Worm (Caenorhabditis elegans) whole organism, mixed stage, embryonic: ENCODE measurements around the gene gpa-5.

ENCODE experiments used
- drap-1 ChIP-seq: fragments of 200-800 bp; sonication (Bioruptor generic); optimal IDR thresholded peaks from 3 replicates; lab custom pipeline; 2018; ENCODE audit warnings: mild to moderate bottlenecking, missing genetic modification characterization, missing compliant biosample characterization
- lin-13 ChIP-seq: fragments of 150-350 bp; optimal IDR thresholded peaks from 2 replicates; lab custom pipeline; 2014; ENCODE audit warnings: missing biosample characterization, missing genetic modification characterization
- mab-5 ChIP-seq: fragments of 150-350 bp; optimal IDR thresholded peaks from 2 replicates; lab custom pipeline; 2014; ENCODE audit warnings: missing biosample characterization, missing genetic modification characterization
- mep-1 ChIP-seq: fragments of 150-350 bp; optimal IDR thresholded peaks from 2 replicates; lab custom pipeline; 2017; ENCODE audit warnings: missing biosample characterization, missing genetic modification reagents, missing genetic modification characterization, inconsistent platforms
- mls-2 ChIP-seq: sonication (generic microtip); optimal IDR thresholded peaks from 2 replicates; lab custom pipeline; 2016; ENCODE audit warnings: mild to moderate bottlenecking, missing genetic modification characterization, moderate library complexity, missing compliant biosample characterization
- nhr-237 ChIP-seq: fragments of 150-350 bp; optimal IDR thresholded peaks from 2 replicates; lab custom pipeline; 2014; ENCODE audit warnings: missing biosample characterization, missing genetic modification characterization
- nhr-76 ChIP-seq: sonication (generic microtip); optimal IDR thresholded peaks from 2 replicates; lab custom pipeline; 2017; ENCODE audit warnings: missing biosample characterization, missing genetic modification characterization
- pha-4 ChIP-seq: fragments of 150-350 bp; optimal IDR thresholded peaks from 2 replicates; lab custom pipeline; 2018; ENCODE audit warnings: missing biosample characterization, missing genetic modification reagents, missing genetic modification characterization
- snpc-4 ChIP-seq: fragments of 150-350 bp; optimal IDR thresholded peaks from 2 replicates; lab custom pipeline; 2014; ENCODE audit warnings: missing biosample characterization, missing genetic modification characterization
- sptf-1 ChIP-seq: sonication (generic microtip); optimal IDR thresholded peaks from 2 replicates; lab custom pipeline; 2017; ENCODE audit warnings: mild to moderate bottlenecking, missing genetic modification characterization, moderate library complexity, missing compliant biosample characterization
- unc-120 ChIP-seq: sonication (generic microtip); optimal IDR thresholded peaks from 2 replicates; lab custom pipeline; 2017; ENCODE audit warnings: missing genetic modification characterization, missing compliant biosample characterization; ENCODE audit not compliant: poor library complexity, severe bottlenecking
- unc-39 ChIP-seq: fragments of 150-350 bp; optimal IDR thresholded peaks from 2 replicates; lab custom pipeline; 2014; ENCODE audit warnings: missing biosample characterization, missing genetic modification characterization
- unc-62 ChIP-seq: fragments of 150-350 bp; optimal IDR thresholded peaks from 2 replicates; lab custom pipeline; 2014; ENCODE audit warnings: missing biosample characterization, missing genetic modification reagents, missing genetic modification characterization

DNA sequence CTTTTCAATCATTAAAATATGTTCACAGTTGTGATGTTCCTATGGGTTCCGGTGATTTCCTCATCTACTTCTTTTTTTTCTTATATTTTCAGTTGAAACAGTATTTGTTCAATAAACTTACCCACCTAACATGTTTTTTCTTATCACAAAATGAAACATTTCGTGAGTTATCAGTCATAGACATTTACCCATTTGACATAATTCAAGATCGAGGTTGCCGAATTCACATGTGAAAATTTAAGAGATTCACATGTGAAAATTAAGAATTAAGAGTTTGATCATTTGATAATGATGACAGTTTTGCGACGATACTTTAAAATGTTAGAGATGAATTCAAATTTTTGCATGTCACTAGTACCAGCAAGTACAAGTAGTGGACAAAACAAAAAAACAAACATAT is 13.4 kb downstream of the gpa-5 start:
- TF ChIP-seq mab-5 (tag; lab: Kevin White, UChicago) (no peak), snpc-4 (tag; lab: Kevin White, UChicago) (no peak), sptf-1 (tag; lab: Kevin White, UChicago) (no peak), pha-4 (tag; lab: Kevin White, UChicago) (no peak), mep-1 (tag; lab: Kevin White, UChicago) (no peak), nhr-76 (tag; lab: Kevin White, UChicago) (no peak), nhr-237 (tag; lab: Kevin White, UChicago) (no peak), mls-2 (tag; lab: Kevin White, UChicago) (no peak), unc-62 (GFP tag; lab: Kevin White, UChicago) (no peak), lin-13 (tag; lab: Kevin White, UChicago) (no peak), unc-39 (tag; lab: Kevin White, UChicago) (no peak), drap-1 (GFP tag; lab: Kevin White, UChicago) (no peak), unc-120 (tag; lab: Kevin White, UChicago) (no peak)
